Worm (Caenorhabditis elegans) whole organism, L3 larva: ENCODE data around the gene B0393.9.
A peak's percentile ranks its signal among the peaks of the same experiment; 100 is the strongest.

Experiments
- R02D3.7 ChIP-seq: fragments of 150-350 bp; optimal IDR thresholded peaks from 2 replicates; lab custom pipeline; 2014; ENCODE audit warnings: missing biosample characterization, missing genetic modification characterization
- ZK546.5 ChIP-seq: sonication (generic microtip); optimal IDR thresholded peaks from 2 replicates; lab custom pipeline; 2017; ENCODE audit warnings: missing biosample characterization, missing genetic modification characterization
- ama-1 ChIP-seq: fragments of 150-350 bp; optimal IDR thresholded peaks from 2 replicates; lab custom pipeline; 2018
- ceh-28 ChIP-seq: fragments of 150-350 bp; optimal IDR thresholded peaks from 2 replicates; lab custom pipeline; 2014; ENCODE audit warnings: missing biosample characterization, missing genetic modification reagents, missing genetic modification characterization
- ceh-82 ChIP-seq: fragments of 150-350 bp; optimal IDR thresholded peaks from 2 replicates; lab custom pipeline; 2014; ENCODE audit warnings: missing biosample characterization, missing genetic modification characterization
- daf-12 ChIP-seq: fragments of 150-350 bp; optimal IDR thresholded peaks from 2 replicates; lab custom pipeline; 2014; ENCODE audit warnings: missing biosample characterization, missing genetic modification reagents, missing genetic modification characterization
- egl-27 ChIP-seq: sonication (generic microtip); optimal IDR thresholded peaks from 4 replicates; lab custom pipeline; 2017; ENCODE audit warnings: missing biosample characterization, missing genetic modification reagents, missing genetic modification characterization
- elt-1 ChIP-seq: fragments of 150-350 bp; optimal IDR thresholded peaks from 2 replicates; lab custom pipeline; 2014; ENCODE audit warnings: missing biosample characterization, missing genetic modification characterization
- elt-2 ChIP-seq: sonication (generic microtip); optimal IDR thresholded peaks from 2 replicates; lab custom pipeline; 2016; ENCODE audit warnings: missing genetic modification reagents, mild to moderate bottlenecking, missing genetic modification characterization, missing compliant biosample characterization
- elt-3 ChIP-seq, 3 experiments: fragments of 150-350 bp in 1 of 3; sonication (generic microtip) in 2 of 3; optimal IDR thresholded peaks; 2 replicates in 2 of 3; 4 replicates in 1 of 3; lab custom pipeline; 2014 to 2017; ENCODE audit warnings: missing biosample characterization in 3 of 3, missing genetic modification characterization in 3 of 3
- eor-1 ChIP-seq, 2 experiments: fragments of 150-350 bp; optimal IDR thresholded peaks; 2 replicates each; lab custom pipeline; 2014 to 2018; ENCODE audit warnings: missing biosample characterization in 2 of 2, missing genetic modification characterization in 2 of 2
- fkh-10 ChIP-seq: sonication (generic microtip); optimal IDR thresholded peaks from 2 replicates; lab custom pipeline; 2017; ENCODE audit warnings: missing biosample characterization, missing genetic modification reagents, missing genetic modification characterization
- fkh-2 ChIP-seq: fragments of 150-350 bp; optimal IDR thresholded peaks from 2 replicates; lab custom pipeline; 2014; ENCODE audit warnings: missing biosample characterization, missing genetic modification reagents, missing genetic modification characterization
- fos-1 ChIP-seq: fragments of 150-350 bp; optimal IDR thresholded peaks from 2 replicates; lab custom pipeline; 2014; ENCODE audit warnings: missing biosample characterization, missing genetic modification characterization
- hmg-11 ChIP-seq: sonication (generic microtip); optimal IDR thresholded peaks from 2 replicates; lab custom pipeline; 2016; ENCODE audit warnings: missing genetic modification characterization, missing compliant biosample characterization
- jun-1 ChIP-seq: fragments of 150-350 bp; optimal IDR thresholded peaks from 2 replicates; lab custom pipeline; 2014; ENCODE audit warnings: missing biosample characterization, missing genetic modification reagents, missing genetic modification characterization
- lin-39 ChIP-seq: fragments of 150-350 bp; optimal IDR thresholded peaks from 2 replicates; lab custom pipeline; 2018; ENCODE audit warnings: missing biosample characterization, missing genetic modification reagents, missing genetic modification characterization
- mdl-1 ChIP-seq: fragments of 150-350 bp; optimal IDR thresholded peaks from 2 replicates; lab custom pipeline; 2014; ENCODE audit warnings: missing biosample characterization, missing genetic modification characterization
- mml-1 ChIP-seq: fragments of 150-350 bp; sonication (generic microtip); optimal IDR thresholded peaks from 3 replicates; lab custom pipeline; 2014; ENCODE audit warnings: missing biosample characterization, missing genetic modification characterization
- nfya-1 ChIP-seq: sonication (generic microtip); optimal IDR thresholded peaks from 2 replicates; lab custom pipeline; 2017; ENCODE audit warnings: missing genetic modification characterization, mild to moderate bottlenecking, missing compliant biosample characterization, antibody characterized with exemption, moderate library complexity; ENCODE audit not compliant: insufficient read depth
- nhr-11 ChIP-seq: fragments of 150-350 bp; optimal IDR thresholded peaks from 2 replicates; lab custom pipeline; 2014; ENCODE audit warnings: missing biosample characterization, missing genetic modification characterization
- nhr-12 ChIP-seq: fragments of 150-350 bp; optimal IDR thresholded peaks from 2 replicates; lab custom pipeline; 2014; ENCODE audit warnings: missing biosample characterization, missing genetic modification characterization
- nhr-25 ChIP-seq: sonication (generic microtip); optimal IDR thresholded peaks from 2 replicates; lab custom pipeline; 2017; ENCODE audit warnings: missing biosample characterization, missing genetic modification characterization
- nhr-28 ChIP-seq: fragments of 150-350 bp; optimal IDR thresholded peaks from 2 replicates; lab custom pipeline; 2014; ENCODE audit warnings: missing biosample characterization, missing genetic modification characterization
- nhr-43 ChIP-seq: sonication (generic microtip); optimal IDR thresholded peaks from 2 replicates; lab custom pipeline; 2016; ENCODE audit warnings: mild to moderate bottlenecking, missing genetic modification characterization, missing compliant biosample characterization; ENCODE audit not compliant: poor library complexity, severe bottlenecking
- nhr-67 ChIP-seq: fragments of 150-350 bp; optimal IDR thresholded peaks from 2 replicates; lab custom pipeline; 2014; ENCODE audit warnings: missing biosample characterization, missing genetic modification characterization
- nhr-76 ChIP-seq: fragments of 150-350 bp; sonication (generic microtip); optimal IDR thresholded peaks from 5 replicates; lab custom pipeline; 2014; ENCODE audit warnings: missing biosample characterization, missing genetic modification characterization
- nhr-77 ChIP-seq: fragments of 150-350 bp; optimal IDR thresholded peaks from 2 replicates; lab custom pipeline; 2014; ENCODE audit warnings: missing biosample characterization, missing genetic modification characterization
- pha-4 ChIP-seq: fragments of 150-350 bp; optimal IDR thresholded peaks from 2 replicates; lab custom pipeline; 2014; ENCODE audit warnings: missing biosample characterization, missing genetic modification reagents, missing genetic modification characterization
- pqm-1 ChIP-seq: fragments of 150-350 bp; optimal IDR thresholded peaks from 2 replicates; lab custom pipeline; 2017; ENCODE audit warnings: missing biosample characterization, missing genetic modification characterization, inconsistent platforms
- sea-2 ChIP-seq: fragments of 150-350 bp; sonication (generic microtip); optimal IDR thresholded peaks from 4 replicates; lab custom pipeline; 2014; ENCODE audit warnings: missing biosample characterization, missing genetic modification reagents, missing genetic modification characterization
- skn-1 ChIP-seq: fragments of 150-350 bp; optimal IDR thresholded peaks from 2 replicates; lab custom pipeline; 2014; ENCODE audit warnings: missing biosample characterization, missing genetic modification characterization
- tbx-2 ChIP-seq: sonication (generic microtip); optimal IDR thresholded peaks from 2 replicates; lab custom pipeline; 2016; ENCODE audit warnings: mild to moderate bottlenecking, missing genetic modification characterization, missing compliant biosample characterization
- unc-39 ChIP-seq: sonication (generic microtip); optimal IDR thresholded peaks from 4 replicates; lab custom pipeline; 2017; ENCODE audit warnings: missing biosample characterization, missing genetic modification characterization
- unc-62 ChIP-seq: fragments of 150-350 bp; sonication (generic microtip); optimal IDR thresholded peaks from 4 replicates; lab custom pipeline; 2014; ENCODE audit warnings: missing biosample characterization, missing genetic modification reagents, missing genetic modification characterization
- zag-1 ChIP-seq: fragments of 150-350 bp; optimal IDR thresholded peaks from 2 replicates; lab custom pipeline; 2014; ENCODE audit warnings: missing biosample characterization, missing genetic modification characterization
- ztf-4 ChIP-seq: fragments of 150-350 bp; optimal IDR thresholded peaks from 2 replicates; lab custom pipeline; 2014; ENCODE audit warnings: missing biosample characterization, missing genetic modification characterization

The B0393.9 gene

DNA sequence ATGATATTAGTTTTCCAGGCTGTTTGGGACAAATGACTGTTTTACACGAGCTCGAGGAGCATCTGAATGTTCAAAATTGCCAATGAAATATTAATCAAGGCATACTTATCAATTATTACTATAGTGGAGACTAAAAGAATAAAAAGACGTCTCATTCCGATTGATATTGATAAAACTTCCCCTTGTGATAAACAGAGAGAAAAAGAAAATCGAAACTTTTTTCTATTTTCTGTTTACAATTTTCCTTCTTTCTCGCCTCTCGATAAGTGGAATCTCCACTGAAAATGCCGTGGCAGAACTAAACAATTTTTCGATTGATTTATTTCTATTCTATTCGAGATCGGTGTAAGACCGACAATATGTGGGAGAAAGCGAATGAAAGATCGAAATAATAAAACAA is at the start of gene B0393.9:
B0393.9 (minus strand) TSS at position 303 of the 400 bp plus-strand sequence.
- no peak for TF ChIP-seq egl-27 (tag; lab: Kevin White, UChicago)
- TF ChIP-seq elt-2 (tag; lab: Kevin White, UChicago), result peak; percentile 55
- TF ChIP-seq R02D3.7 (tag; lab: Kevin White, UChicago), result no peak
- TF ChIP-seq pqm-1 (tag; lab: Kevin White, UChicago), result peak; percentile 35
- TF ChIP-seq eor-1 (tag; optimal IDR thresholded peaks at IDR 0.05; lab: Kevin White, UChicago), result no peak
- no peak for TF ChIP-seq tbx-2 (tag; lab: Kevin White, UChicago)
- TF ChIP-seq fkh-2 (tag; lab: Kevin White, UChicago), result no peak

ce11 chrIII:4829440-4829839 is 49.5 kb upstream of the B0393.9 start, which contains the start of gene F26A1.9:
TSS of gene F26A1.9 (minus strand) at chrIII:4829540.
- TF ChIP-seq tbx-2 (tag; lab: Kevin White, UChicago) (no peak), hmg-11 (tag; lab: Kevin White, UChicago) (no peak), lin-39 (tag; lab: Kevin White, UChicago) (no peak), nhr-12 (tag; lab: Kevin White, UChicago) (no peak), zag-1 (tag; lab: Kevin White, UChicago) (no peak), egl-27 (tag; lab: Kevin White, UChicago) (no peak), R02D3.7 (tag; lab: Kevin White, UChicago) (no peak), elt-1 (no peak), nhr-76 (tag; lab: Kevin White, UChicago) (no peak), ceh-82 (no peak), nhr-11 (tag; lab: Kevin White, UChicago) (no peak), jun-1 (tag; lab: Kevin White, UChicago) (no peak), nhr-77 (tag; lab: Kevin White, UChicago) (no peak), mml-1 (tag; lab: Kevin White, UChicago) (no peak), ZK546.5 (tag; lab: Kevin White, UChicago) (no peak)
- TF ChIP-seq, all 47 proteins: peak for 0

ce11 chrIII:4826606-4827005 is 46.6 kb upstream of the B0393.9 start, which contains the start of gene F26A1.3:
TSS of gene F26A1.3 (plus strand) at chrIII:4826906.
- TF ChIP-seq nhr-76 (tag; lab: Kevin White, UChicago), result no peak
- TF ChIP-seq ceh-82, result no peak

- TF ChIP-seq mdl-1 (tag; lab: Kevin White, UChicago) (no peak), fos-1 (tag; lab: Kevin White, UChicago) (no peak), ceh-82 (no peak), ztf-4 (tag; lab: Kevin White, UChicago) (no peak), pqm-1 (tag; lab: Kevin White, UChicago) (no peak), fkh-10 (GFP tag; lab: Kevin White, UChicago) (no peak), elt-3 (tag; optimal IDR thresholded peaks at IDR 0.05; lab: Kevin White, UChicago) (no peak), pha-4 (tag; lab: Kevin White, UChicago) (no peak), jun-1 (tag; lab: Kevin White, UChicago) (no peak), nhr-25 (no peak), ama-1 (lab: Kevin White, UChicago) (no peak), unc-62 (GFP tag; lab: Kevin White, UChicago) (no peak), tbx-2 (tag; lab: Kevin White, UChicago) (no peak), nhr-28 (tag; lab: Kevin White, UChicago) (no peak), sea-2 (GFP tag; lab: Kevin White, UChicago) (no peak), egl-27 (tag; lab: Kevin White, UChicago) (no peak), daf-12 (no peak), nhr-43 (no peak), nhr-11 (tag; lab: Kevin White, UChicago) (no peak)
These were observed 42.2 kb upstream of the B0393.9 start, which contains the start of gene F26A1.8 for ce11 chrIII:4822140-4822539. TSS of gene F26A1.8 (minus strand) at chrIII:4822240.

DNA sequence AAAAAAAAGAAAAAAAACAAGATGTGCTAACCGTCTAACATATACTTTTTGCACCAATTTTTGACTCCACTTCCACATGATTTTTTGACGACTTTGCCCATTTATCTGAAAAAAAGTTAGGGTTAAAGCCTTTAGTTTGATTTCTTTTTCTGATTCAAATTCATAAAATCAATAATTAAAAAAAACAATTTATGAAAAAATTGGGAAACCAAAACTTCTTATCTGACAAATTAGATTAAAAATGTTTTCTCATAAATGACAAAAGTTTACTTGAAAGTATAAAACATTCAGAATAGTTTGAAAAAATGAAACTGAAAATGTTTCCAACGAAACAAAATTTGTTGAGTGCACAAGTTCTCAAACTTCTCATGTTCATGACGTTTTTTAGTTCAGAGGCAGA is 39.9 kb upstream of the B0393.9 start, which contains the start of gene F26A1.7:
F26A1.7 (minus strand) TSS at position 101 of the 400 bp plus-strand sequence.
- TF ChIP-seq nhr-12 (tag; lab: Kevin White, UChicago) (no peak), ceh-28 (no peak), ceh-82 (no peak), jun-1 (tag; lab: Kevin White, UChicago) (no peak), nhr-25 (no peak), nhr-11 (tag; lab: Kevin White, UChicago) (no peak), sea-2 (GFP tag; lab: Kevin White, UChicago) (no peak), ztf-4 (tag; lab: Kevin White, UChicago) (no peak), nhr-67 (no peak), skn-1 (tag; lab: Kevin White, UChicago) (no peak), egl-27 (tag; lab: Kevin White, UChicago) (no peak), unc-39 (no peak), unc-62 (GFP tag; lab: Kevin White, UChicago) (no peak), nhr-43 (no peak), nfya-1 (tag; lab: Kevin White, UChicago) (no peak), hmg-11 (tag; lab: Kevin White, UChicago) (no peak)
